Fruit fly (Drosophila melanogaster): ENCODE data around the gene hzg.

DNA sequence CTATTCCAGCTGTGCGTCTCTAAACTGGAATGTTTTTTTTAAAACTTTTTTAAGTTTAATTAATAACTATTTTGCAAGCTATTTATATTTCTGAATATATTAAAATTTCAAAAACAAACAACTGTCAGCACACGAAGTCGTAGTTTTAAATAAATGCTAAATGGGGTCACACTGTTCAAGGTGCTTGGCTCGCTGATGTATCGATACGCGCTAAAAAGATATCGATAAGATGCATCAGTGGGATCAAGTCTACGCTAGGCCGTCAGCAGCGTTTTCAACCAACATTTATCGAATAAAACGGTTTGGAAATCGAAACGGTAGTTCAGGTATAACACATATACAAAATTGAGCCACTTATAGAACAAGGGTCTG, 46.3 kb upstream of the hzg start, which contains the start of gene Diap1:
- TF ChIP-seq tai (GFP tag; optimal IDR thresholded peaks at IDR 0.05) (no peak), woc (GFP tag; optimal IDR thresholded peaks at IDR 0.05) (no peak), OdsH (GFP tag; optimal IDR thresholded peaks at IDR 0.05) (no peak), fru (GFP tag; optimal IDR thresholded peaks at IDR 0.05) (no peak), Rel (GFP tag; optimal IDR thresholded peaks at IDR 0.05) (no peak), Rel (tag; optimal IDR thresholded peaks at IDR 0.05) (peak; percentile 65), sage (GFP tag; optimal IDR thresholded peaks at IDR 0.05) (no peak), Hnf4 (GFP tag; optimal IDR thresholded peaks at IDR 0.05) (no peak), N (GFP tag; optimal IDR thresholded peaks at IDR 0.05) (no peak), Myc (optimal IDR thresholded peaks at IDR 0.05) (peak; percentile 74)

Measured in whole organism, wandering third instar larva.